Worm (Caenorhabditis elegans): ENCODE data around the gene Y45F3A.9.

Gene Y45F3A.9

ce11 chrIII:10628360-10628759, 33.4 kb upstream of the Y45F3A.9 start (continued):
- TF ChIP-seq swsn-7 (tag; optimal IDR thresholded peaks at IDR 0.05) (peak; percentile 68), mep-1 (tag; optimal IDR thresholded peaks at IDR 0.05) (peak; percentile 33), dpl-1 (GFP tag; optimal IDR thresholded peaks at IDR 0.05) (peak in 2 of 3 experiments; percentile 39 to 42), mef-2 (tag; optimal IDR thresholded peaks at IDR 0.05) (no peak), elt-2 (tag; optimal IDR thresholded peaks at IDR 0.05) (no peak), unc-130 (tag; optimal IDR thresholded peaks at IDR 0.05) (no peak), vab-15 (tag; optimal IDR thresholded peaks at IDR 0.05) (no peak), unc-30 (tag; optimal IDR thresholded peaks at IDR 0.05) (no peak), nhr-71 (tag; optimal IDR thresholded peaks at IDR 0.05) (peak; percentile 75), sptf-1 (tag; optimal IDR thresholded peaks at IDR 0.05) (no peak), skn-1 (tag; optimal IDR thresholded peaks at IDR 0.05) (peak; percentile 31), pag-3 (tag; optimal IDR thresholded peaks at IDR 0.05; ENCODE audit: borderline replicate concordance, insufficient read depth) (no peak), ceh-63 (GFP tag; optimal IDR thresholded peaks at IDR 0.05) (no peak), nhr-77 (tag; optimal IDR thresholded peaks at IDR 0.05) (no peak), tbx-2 (tag; optimal IDR thresholded peaks at IDR 0.05) (peak; percentile 47), fos-1 (tag; optimal IDR thresholded peaks at IDR 0.05) (no peak), tlp-1 (tag; optimal IDR thresholded peaks at IDR 0.05) (no peak), zip-4 (GFP tag; optimal IDR thresholded peaks at IDR 0.05) (no peak), ztf-11 (tag; optimal IDR thresholded peaks at IDR 0.05) (no peak), ceh-8 (GFP tag; optimal IDR thresholded peaks at IDR 0.05) (no peak), nhr-47 (tag; optimal IDR thresholded peaks at IDR 0.05) (peak; percentile 64), snpc-4 (tag; optimal IDR thresholded peaks at IDR 0.05) (peak; percentile 37), isw-1 (GFP tag; IDR thresholded peaks at IDR 0.05) (no peak), lsy-2 (tag; optimal IDR thresholded peaks at IDR 0.05) (peak; percentile 45 to 59), unc-98 (GFP tag; IDR thresholded peaks at IDR 0.05) (no peak), rnt-1 (tag; optimal IDR thresholded peaks at IDR 0.05) (peak; percentile 74), ces-1 (GFP tag; optimal IDR thresholded peaks at IDR 0.05) (no peak), pqm-1 (tag; optimal IDR thresholded peaks at IDR 0.05) (no peak)

ce11 chrIII:10624564-10624963, 29.6 kb upstream of the Y45F3A.9 start:
- peak; percentile 35 for TF ChIP-seq irx-1 (tag; optimal IDR thresholded peaks at IDR 0.05)
- peak; percentile 65 for TF ChIP-seq snu-23 (GFP tag; optimal IDR thresholded peaks at IDR 0.05)
- TF ChIP-seq dsc-1 (tag; optimal IDR thresholded peaks at IDR 0.05): peak; percentile 15
- TF ChIP-seq lir-3 (tag; optimal IDR thresholded peaks at IDR 0.05; ENCODE audit: poor library complexity): peak; percentile 21
- TF ChIP-seq mef-2 (tag; optimal IDR thresholded peaks at IDR 0.05): no peak
- TF ChIP-seq fkh-8 (tag; optimal IDR thresholded peaks at IDR 0.05): no peak
- TF ChIP-seq tbx-2 (tag; optimal IDR thresholded peaks at IDR 0.05): peak; percentile 6
- peak; percentile 26 to 42 (median 35) for TF ChIP-seq dpl-1 (GFP tag; optimal IDR thresholded peaks at IDR 0.05)
- peak; percentile 1 to 39 for TF ChIP-seq efl-1 (optimal IDR thresholded peaks at IDR 0.05)
- TF ChIP-seq efl-1 (GFP tag; optimal IDR thresholded peaks at IDR 0.05 in 1 of 2): peak; percentile 32 to 95
- TF ChIP-seq lin-35 (GFP tag; optimal IDR thresholded peaks at IDR 0.05): peak; percentile 20 to 72
- peak; percentile 48 for TF ChIP-seq nhr-71 (tag; optimal IDR thresholded peaks at IDR 0.05)
- TF ChIP-seq unc-130 (tag; optimal IDR thresholded peaks at IDR 0.05): peak; percentile 23
- TF ChIP-seq lin-15B (tag; optimal IDR thresholded peaks at IDR 0.05): no peak
- TF ChIP-seq lsy-2 (tag; optimal IDR thresholded peaks at IDR 0.05): peak; percentile 29 to 66
- peak; percentile 7 for TF ChIP-seq jun-1 (tag; optimal IDR thresholded peaks at IDR 0.05)
- peak; percentile 21 for TF ChIP-seq xbp-1 (tag; optimal IDR thresholded peaks at IDR 0.05)
- TF ChIP-seq ceh-90 (tag; optimal IDR thresholded peaks at IDR 0.05): no peak
- peak; percentile 26 for TF ChIP-seq mep-1 (tag; optimal IDR thresholded peaks at IDR 0.05)
- TF ChIP-seq mdl-1 (tag; optimal IDR thresholded peaks at IDR 0.05): peak in 1 of 2 experiments; percentile 36
- no peak for TF ChIP-seq nhr-12 (tag; optimal IDR thresholded peaks at IDR 0.05)
- peak; percentile 50 for TF ChIP-seq nhr-47 (tag; optimal IDR thresholded peaks at IDR 0.05)
- TF ChIP-seq nhr-19 (GFP tag; conservative IDR thresholded peaks at IDR 0.05): peak; percentile 53
- TF ChIP-seq swsn-7 (tag; optimal IDR thresholded peaks at IDR 0.05): peak; percentile 31
- TF ChIP-seq lin-14 (GFP tag; optimal IDR thresholded peaks at IDR 0.05): no peak
- TF ChIP-seq nhr-90 (tag; optimal IDR thresholded peaks at IDR 0.05; ENCODE audit: poor library complexity): peak; percentile 49
- TF ChIP-seq nhr-20 (tag; optimal IDR thresholded peaks at IDR 0.05): peak; percentile 2
- peak; percentile 51 for TF ChIP-seq rnt-1 (tag; optimal IDR thresholded peaks at IDR 0.05)
- TF ChIP-seq nhr-85 (tag): peak; percentile 79
- peak; percentile 45 for TF ChIP-seq C16A3.4 (tag; optimal IDR thresholded peaks at IDR 0.05)

Measured in whole organism, L1 larva.